Worm (Caenorhabditis elegans) whole organism, early embryonic: ENCODE measurements around the gene nth-1.

Experiments
- ets-7 ChIP-seq: sonication (generic microtip); optimal IDR thresholded peaks from 2 replicates; lab custom pipeline; 2016; ENCODE audit warnings: missing genotype, missing genetic modification characterization, missing compliant biosample characterization
- flt-1 ChIP-seq: fragments of 200-800 bp; sonication (Bioruptor generic); IDR thresholded peaks from 2 replicates; pipeline ENCODE4 v1.3.6; 2022; ENCODE audit warnings: missing genetic modification characterization, missing compliant biosample characterization
- tbx-37 ChIP-seq: fragments of 200-800 bp; sonication (Bioruptor generic); conservative IDR thresholded peaks from 2 replicates; pipeline ENCODE4 v1.3.6; 2022; ENCODE audit warnings: missing genetic modification reagents, missing genetic modification characterization, missing compliant biosample characterization

DNA sequence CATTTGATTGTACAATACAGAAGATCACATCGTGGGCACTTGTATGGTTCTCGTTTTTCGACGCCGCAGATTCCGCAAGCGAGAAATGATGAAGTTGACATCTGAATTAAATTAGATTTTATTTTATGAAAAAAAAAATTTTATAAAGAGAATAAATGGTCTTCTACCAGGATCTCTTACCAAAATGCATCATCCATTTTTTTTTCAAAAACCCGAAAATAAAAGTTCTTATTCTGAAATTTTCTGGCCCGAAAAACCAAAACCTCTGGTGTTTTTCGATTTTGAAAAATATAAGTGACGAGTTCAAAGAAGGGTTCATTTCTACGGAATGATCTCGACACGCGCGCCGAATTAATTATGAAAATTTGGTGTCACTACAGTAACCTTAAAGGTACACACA lies 49.8 kb downstream of the nth-1 start, which contains the start of gene zhit-2:
- TF ChIP-seq tbx-37 (GFP tag; lab: Robert Waterston, UW), result no peak
- no peak for TF ChIP-seq ets-7
- TF ChIP-seq flt-1, result no peak
